Fruit fly (Drosophila melanogaster) whole organism, embryonic: ENCODE results near the gene CG5500.

Experiments used
- BEAF-32 ChIP-seq: fragments of 200-800 bp; sonication (Bioruptor generic); optimal IDR thresholded peaks from 3 replicates; lab custom pipeline; 2017; ENCODE audit warnings: missing biosample characterization, missing genetic modification characterization, mild to moderate bottlenecking, moderate library complexity, missing genetic modification reagents
- CG1024 ChIP-seq: fragments of 200-800 bp; sonication (Bioruptor generic); IDR thresholded peaks from 2 replicates; pipeline ENCODE4 v1.3.6; 2022; ENCODE audit warnings: missing biosample characterization, missing genetic modification characterization
- CG10462 ChIP-seq: fragments of 200-800 bp; sonication (Bioruptor generic); optimal IDR thresholded peaks from 2 replicates; lab custom pipeline; 2016; ENCODE audit warnings: missing biosample characterization, missing genetic modification characterization
- CG10959 ChIP-seq: fragments of 200-800 bp; sonication (Bioruptor generic); IDR thresholded peaks from 2 replicates; pipeline ENCODE4 v1.3.6; 2022; ENCODE audit warnings: missing biosample characterization, missing genetic modification characterization
- CG12155 ChIP-seq: fragments of 200-800 bp; sonication (Bioruptor generic); optimal IDR thresholded peaks from 3 replicates; lab custom pipeline; 2016; ENCODE audit warnings: missing biosample characterization, missing genetic modification characterization
- CG1233 ChIP-seq: fragments of 200-800 bp; sonication (Bioruptor generic); optimal IDR thresholded peaks from 4 replicates; lab custom pipeline; 2018; ENCODE audit warnings: missing biosample characterization, mild to moderate bottlenecking, missing genetic modification characterization
- CG12659 ChIP-seq: fragments of 200-800 bp; sonication (Bioruptor generic); optimal IDR thresholded peaks from 3 replicates; lab custom pipeline; 2017; ENCODE audit warnings: mild to moderate bottlenecking, missing biosample characterization, missing genetic modification reagents, missing genetic modification characterization
- CG13123 ChIP-seq: fragments of 200-800 bp; sonication (Bioruptor generic); optimal IDR thresholded peaks from 2 replicates; lab custom pipeline; 2016; ENCODE audit warnings: missing biosample characterization, missing genetic modification characterization
- CG13287 ChIP-seq: fragments of 200-800 bp; sonication (Bioruptor generic); IDR thresholded peaks from 2 replicates; pipeline ENCODE4 v1.3.6; 2022; ENCODE audit warnings: missing biosample characterization, missing genetic modification characterization; ENCODE audit not compliant: partially characterized antibody
- CG14710 ChIP-seq: fragments of 200-800 bp; sonication (Bioruptor generic); optimal IDR thresholded peaks from 3 replicates; lab custom pipeline; 2019; ENCODE audit warnings: missing biosample characterization, mild to moderate bottlenecking, missing genetic modification characterization, moderate library complexity
- CG16779 ChIP-seq: fragments of 200-800 bp; sonication (Bioruptor generic); IDR thresholded peaks from 2 replicates; pipeline ENCODE4 v1.3.6; 2022; ENCODE audit warnings: missing biosample characterization, missing genetic modification characterization
- CG16815 ChIP-seq: fragments of 200-800 bp; sonication (Bioruptor generic); optimal IDR thresholded peaks from 3 replicates; lab custom pipeline; 2017; ENCODE audit warnings: missing biosample characterization, mild to moderate bottlenecking, missing genetic modification characterization
- CG2120 ChIP-seq: fragments of 200-800 bp; sonication (Bioruptor generic); optimal IDR thresholded peaks from 3 replicates; lab custom pipeline; 2016; ENCODE audit warnings: missing biosample characterization, missing genetic modification characterization
- CG6683 ChIP-seq: fragments of 200-800 bp; sonication (Bioruptor generic); optimal IDR thresholded peaks from 2 replicates; lab custom pipeline; 2017; ENCODE audit warnings: missing biosample characterization, mild to moderate bottlenecking, missing genetic modification characterization, missing genetic modification reagents
- CG6791 ChIP-seq: fragments of 200-800 bp; sonication (Bioruptor generic); IDR thresholded peaks from 3 replicates; pipeline ENCODE4 v1.3.6; 2022; ENCODE audit warnings: missing biosample characterization, missing genetic modification characterization; ENCODE audit not compliant: partially characterized antibody
- CG7556 ChIP-seq: fragments of 200-800 bp; sonication (Bioruptor generic); optimal IDR thresholded peaks from 2 replicates; lab custom pipeline; 2017; ENCODE audit warnings: missing biosample characterization, mild to moderate bottlenecking, missing genetic modification characterization
- CG8089 ChIP-seq: fragments of 200-800 bp; sonication (Bioruptor generic); optimal IDR thresholded peaks from 3 replicates; lab custom pipeline; 2016; ENCODE audit warnings: missing biosample characterization, missing genetic modification characterization
- CG8924 ChIP-seq: fragments of 200-800 bp; optimal IDR thresholded peaks from 3 replicates; lab custom pipeline; 2019; ENCODE audit warnings: missing biosample characterization, mild to moderate bottlenecking, missing genetic modification characterization, moderate library complexity
- CG9215 ChIP-seq: fragments of 200-800 bp; sonication (Bioruptor generic); IDR thresholded peaks from 2 replicates; pipeline ENCODE4 v1.3.6; 2022; ENCODE audit warnings: missing biosample characterization, missing genetic modification characterization
- D19A ChIP-seq: fragments of 200-800 bp; optimal IDR thresholded peaks from 3 replicates; lab custom pipeline; 2019; ENCODE audit warnings: missing biosample characterization, mild to moderate bottlenecking, missing genetic modification characterization, moderate library complexity
- D19B ChIP-seq: fragments of 200-800 bp; sonication (Bioruptor generic); optimal IDR thresholded peaks from 2 replicates; lab custom pipeline; 2017; ENCODE audit warnings: missing biosample characterization, mild to moderate bottlenecking, missing genetic modification characterization
- Dad ChIP-seq: fragments of 200-800 bp; sonication (Bioruptor generic); optimal IDR thresholded peaks from 3 replicates; lab custom pipeline; 2016; ENCODE audit warnings: missing biosample characterization, missing genetic modification characterization
- ERR ChIP-seq: fragments of 200-800 bp; sonication (Bioruptor generic); optimal IDR thresholded peaks from 2 replicates; lab custom pipeline; 2016; ENCODE audit warnings: missing biosample characterization, missing genetic modification characterization
- Ets65A ChIP-seq: fragments of 200-800 bp; sonication (Bioruptor generic); peaks from one replicate; lab custom pipeline; 2016; ENCODE audit warnings: missing biosample characterization, missing genetic modification characterization
- Hr78 ChIP-seq, 2 experiments: fragments of 200-800 bp in 1 of 2; fragments of >200 bp in 1 of 2; sonication (Bioruptor generic) in 1 of 2; optimal IDR thresholded peaks; 2 replicates each; lab custom pipeline; 2017 to 2019; ENCODE audit warnings: missing biosample characterization in 2 of 2, missing genetic modification characterization in 2 of 2, mild to moderate bottlenecking in 1 of 2, moderate library complexity in 1 of 2
- Kr ChIP-seq: fragments of 200-800 bp; sonication (Bioruptor generic); optimal IDR thresholded peaks from 2 replicates; lab custom pipeline; 2017; ENCODE audit warnings: missing biosample characterization, mild to moderate bottlenecking, missing genetic modification characterization
- Lhr ChIP-seq: fragments of 200-800 bp; sonication (Bioruptor generic); optimal IDR thresholded peaks from 3 replicates; lab custom pipeline; 2017; ENCODE audit warnings: mild to moderate bottlenecking, missing biosample characterization, missing genetic modification reagents, missing genetic modification characterization
- Meics ChIP-seq: fragments of 200-800 bp; sonication (Bioruptor generic); optimal IDR thresholded peaks from 2 replicates; lab custom pipeline; 2017; ENCODE audit warnings: missing biosample characterization, mild to moderate bottlenecking, missing genetic modification characterization
- Myb ChIP-seq: fragments of 200-800 bp; sonication (Bioruptor generic); optimal IDR thresholded peaks from 2 replicates; lab custom pipeline; 2016; ENCODE audit warnings: missing biosample characterization, missing genetic modification characterization
- Nf-YA ChIP-seq: fragments of 200-800 bp; sonication (Bioruptor generic); IDR thresholded peaks from 2 replicates; pipeline ENCODE4 v1.3.6; 2022; ENCODE audit warnings: missing biosample characterization, missing genetic modification characterization
- Rfx ChIP-seq: fragments of 200-800 bp; sonication (Bioruptor generic); IDR thresholded peaks from 2 replicates; pipeline ENCODE4 v1.3.6; 2022; ENCODE audit warnings: missing biosample characterization, missing genetic modification characterization
- Rx ChIP-seq: fragments of 200-800 bp; sonication (Bioruptor generic); IDR thresholded peaks from 2 replicates; pipeline ENCODE4 v1.3.6; 2022; ENCODE audit warnings: missing biosample characterization, missing genetic modification characterization
- Scr ChIP-seq: fragments of 200-800 bp; sonication (Bioruptor generic); IDR thresholded peaks from 2 replicates; pipeline ENCODE4 v1.3.6; 2022; ENCODE audit warnings: missing biosample characterization, missing genetic modification characterization; ENCODE audit not compliant: partially characterized antibody
- Stat92E ChIP-seq, 3 experiments: fragments of >200 bp in 2 of 3; fragments of 200-800 bp in 1 of 3; sonication (Bioruptor generic) in 1 of 3; optimal IDR thresholded peaks; 2 replicates each; lab custom pipeline; 2017 to 2019; ENCODE audit warnings: missing biosample characterization in 3 of 3, missing genetic modification characterization in 3 of 3, mild to moderate bottlenecking in 1 of 3, moderate library complexity in 1 of 3
- Taf1 ChIP-seq: fragments of 200-800 bp; sonication (Bioruptor generic); IDR thresholded peaks from 2 replicates; pipeline ENCODE4 v1.3.6; 2022; ENCODE audit warnings: missing biosample characterization, missing genetic modification characterization
- Usf ChIP-seq: fragments of 200-800 bp; sonication (Bioruptor generic); optimal IDR thresholded peaks from 2 replicates; lab custom pipeline; 2017; ENCODE audit warnings: missing genotype, missing biosample characterization, missing genetic modification characterization
- az2 ChIP-seq: fragments of 200-800 bp; sonication (Bioruptor generic); optimal IDR thresholded peaks from 3 replicates; lab custom pipeline; 2016; ENCODE audit warnings: missing biosample characterization, missing genetic modification characterization
- bab2 ChIP-seq: fragments of 200-800 bp; sonication (Bioruptor generic); optimal IDR thresholded peaks from 2 replicates; lab custom pipeline; 2016; ENCODE audit warnings: missing biosample characterization, missing genetic modification characterization
- caup ChIP-seq: fragments of 200-800 bp; sonication (Bioruptor generic); optimal IDR thresholded peaks from 3 replicates; lab custom pipeline; 2017; ENCODE audit warnings: missing biosample characterization, mild to moderate bottlenecking, missing genetic modification characterization, moderate library complexity; ENCODE audit not compliant: severe bottlenecking
- chif ChIP-seq, 2 experiments: fragments of 200-800 bp; sonication (Bioruptor generic); optimal IDR thresholded peaks; 3 replicates each; lab custom pipeline; 2016; ENCODE audit warnings: missing biosample characterization in 2 of 2, missing genetic modification characterization in 2 of 2
- dm ChIP-seq: fragments of 200-800 bp; sonication (Bioruptor generic); optimal IDR thresholded peaks from 3 replicates; lab custom pipeline; 2016; ENCODE audit warnings: missing biosample characterization, missing genetic modification characterization
- en ChIP-seq: fragments of 200-800 bp; sonication (Bioruptor generic); optimal IDR thresholded peaks from 2 replicates; lab custom pipeline; 2016; ENCODE audit warnings: missing biosample characterization, missing genetic modification characterization
- fu2 ChIP-seq: fragments of 200-800 bp; sonication (Bioruptor generic); optimal IDR thresholded peaks from 2 replicates; lab custom pipeline; 2016; ENCODE audit warnings: missing biosample characterization, missing genetic modification characterization
- inv ChIP-seq: fragments of 200-800 bp; sonication (Bioruptor generic); IDR thresholded peaks from 2 replicates; pipeline ENCODE4 v1.3.6; 2022; ENCODE audit warnings: missing biosample characterization, missing genetic modification characterization; ENCODE audit not compliant: partially characterized antibody
- jumu ChIP-seq: fragments of 200-800 bp; sonication (Bioruptor generic); optimal IDR thresholded peaks from 3 replicates; lab custom pipeline; 2016; ENCODE audit warnings: missing biosample characterization, missing genetic modification characterization
- lilli ChIP-seq: fragments of 200-800 bp; sonication (Bioruptor generic); optimal IDR thresholded peaks from 3 replicates; lab custom pipeline; 2016; ENCODE audit warnings: missing biosample characterization, missing genetic modification characterization
- onecut ChIP-seq: fragments of 200-800 bp; sonication (Bioruptor generic); IDR thresholded peaks from 2 replicates; pipeline ENCODE4 v1.3.6; 2022; ENCODE audit warnings: missing biosample characterization, missing genetic modification characterization
- p53 ChIP-seq: fragments of 200-800 bp; sonication (Bioruptor generic); optimal IDR thresholded peaks from 2 replicates; lab custom pipeline; 2016; ENCODE audit warnings: missing biosample characterization, missing genetic modification characterization
- sob ChIP-seq: fragments of 200-800 bp; sonication (Bioruptor generic); IDR thresholded peaks from 2 replicates; pipeline ENCODE4 v1.3.6; 2022; ENCODE audit warnings: missing biosample characterization, missing genetic modification characterization
- usp ChIP-seq: fragments of >200 bp; optimal IDR thresholded peaks from 2 replicates; lab custom pipeline; 2017; ENCODE audit warnings: missing biosample characterization, missing genetic modification characterization

Gene CG5500

DNA sequence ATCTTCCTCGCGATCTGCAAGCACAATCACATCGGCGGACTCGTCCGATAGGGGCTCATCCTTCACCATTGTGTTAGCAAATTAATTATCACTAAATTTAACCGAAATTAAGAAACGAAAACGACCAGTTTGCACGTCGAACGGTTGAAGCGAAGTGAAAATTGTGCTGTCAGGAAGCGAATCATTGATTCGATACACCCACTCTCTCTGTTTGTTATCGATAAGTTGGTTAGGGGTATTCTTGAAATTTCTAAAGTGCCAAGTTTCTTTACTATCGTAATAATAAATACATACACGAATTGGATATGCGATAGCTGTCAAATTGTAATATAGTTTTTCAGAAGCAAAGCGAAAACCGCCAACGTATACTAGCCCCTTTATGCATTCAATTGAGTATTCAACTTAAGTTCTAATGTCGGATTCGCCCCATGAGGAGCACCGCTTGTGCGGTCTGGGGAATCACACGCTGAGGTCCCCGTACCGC is 844 bp upstream of the CG5500 start, which contains the start of gene Rb97D (continued):
- TF ChIP-seq CG9215 (GFP tag; lab: Robert Waterston, UW), result peak; percentile 45
- no peak for TF ChIP-seq Nf-YA (GFP tag; lab: Robert Waterston, UW)
- TF ChIP-seq CG13123 (GFP tag; lab: Kevin White, UChicago), result peak; percentile 24
- peak; percentile 73 for TF ChIP-seq CG12155 (GFP tag; lab: Kevin White, UChicago)
- TF ChIP-seq CG16815 (GFP tag; lab: Kevin White, UChicago), result peak; percentile 32
- TF ChIP-seq Kr, result no peak
- peak; percentile 78 for TF ChIP-seq caup (GFP tag; lab: Kevin White, UChicago)
- 0 out of 2 replicates have a peak, but pooled peaks have one; percentile 25 for TF ChIP-seq CG10959
- peak; percentile 19; the same call in 1 of the 2 replicates for TF ChIP-seq Rx (GFP tag; lab: Robert Waterston, UW)
- TF ChIP-seq CG2120 (GFP tag; lab: Kevin White, UChicago), result peak; percentile 85
- 0 out of 2 replicates have a peak, but pooled peaks have one; percentile 37 for TF ChIP-seq Taf1
- TF ChIP-seq Usf (GFP tag; lab: Kevin White, UChicago), result peak; percentile 43
- peak; percentile 67 for TF ChIP-seq CG14710 (tag; lab: Kevin White, UChicago)
- TF ChIP-seq CG13287, result peak; percentile 92
- peak; percentile 79 for TF ChIP-seq Meics
- peak; percentile 73 for TF ChIP-seq inv (GFP tag; lab: Robert Waterston, UW)
- TF ChIP-seq p53 (GFP tag; lab: Kevin White, UChicago), result peak; percentile 19
- no peak for TF ChIP-seq ERR
- TF ChIP-seq Dad, result peak; percentile 47
- TF ChIP-seq jumu (GFP tag; lab: Kevin White, UChicago), result peak; percentile 29
- TF ChIP-seq CG8089 (GFP tag; lab: Kevin White, UChicago), result peak; percentile 62
- TF ChIP-seq usp (GFP tag; lab: Kevin White, UChicago), result no peak
- TF ChIP-seq lilli (GFP tag; lab: Kevin White, UChicago), result peak; percentile 80
- peak; percentile 31 for TF ChIP-seq CG1233
- peak; percentile 15 for TF ChIP-seq CG6683 (GFP tag; lab: Kevin White, UChicago)
- peak; percentile 91 for TF ChIP-seq Scr (GFP tag; lab: Robert Waterston, UW)
- no peak for TF ChIP-seq Stat92E (GFP tag; optimal IDR thresholded peaks at IDR 0.05; lab: Kevin White, UChicago)
- TF ChIP-seq onecut (GFP tag; lab: Robert Waterston, UW), result peak; percentile 78
- peak; percentile 85 for TF ChIP-seq Rfx (GFP tag; lab: Robert Waterston, UW)
- TF ChIP-seq dm (GFP tag; lab: Kevin White, UChicago), result peak; percentile 38
- no peak for TF ChIP-seq CG10462 (GFP tag; lab: Kevin White, UChicago)
- TF ChIP-seq BEAF-32 (GFP tag; lab: Kevin White, UChicago), result peak; percentile 84
- peak; percentile 58 to 63 for TF ChIP-seq chif (GFP tag; optimal IDR thresholded peaks at IDR 0.05; lab: Kevin White, UChicago)
- peak; percentile 4 for TF ChIP-seq en (GFP tag; lab: Kevin White, UChicago)
- TF ChIP-seq sob, result peak; percentile 78
- peak; percentile 39; the same call in 1 of the 2 replicates for TF ChIP-seq CG16779 (GFP tag; lab: Robert Waterston, UW)
- TF ChIP-seq CG12659 (GFP tag; lab: Kevin White, UChicago), result peak; percentile 72
- TF ChIP-seq bab2, result peak; percentile 70
- no peak for TF ChIP-seq Hr78 (GFP tag; optimal IDR thresholded peaks at IDR 0.05; lab: Kevin White, UChicago)
- TF ChIP-seq CG1024 (GFP tag; lab: Robert Waterston, UW), result peak; percentile 41; the same call in 1 of the 2 replicates
- peak; percentile 43 for TF ChIP-seq fu2 (GFP tag; lab: Kevin White, UChicago)
- peak; percentile 13 for TF ChIP-seq Lhr (GFP tag; lab: Kevin White, UChicago)
- TF ChIP-seq D19A, result peak; percentile 47
- peak; percentile 96 for TF ChIP-seq Ets65A (GFP tag; lab: Kevin White, UChicago)
- TF ChIP-seq CG7556 (GFP tag; lab: Kevin White, UChicago), result peak; percentile 63
- TF ChIP-seq az2 (GFP tag; lab: Kevin White, UChicago), result peak; percentile 64
- TF ChIP-seq Myb (GFP tag; lab: Kevin White, UChicago), result peak; percentile 50
- TF ChIP-seq D19B, result no peak
- TF ChIP-seq CG8924 (tag; lab: Kevin White, UChicago), result peak; percentile 59
- peak; percentile 85 for TF ChIP-seq CG6791 (GFP tag; lab: Robert Waterston, UW)
